Fruit fly (Drosophila melanogaster): Measurements from ENCODE around the gene CG42450.

Gene CG42450

dm6 chrX:18775839-18776538 is 37.1 kb upstream of the CG42450 start (continued):
- TF ChIP-seq tgo (GFP tag; IDR thresholded peaks at IDR 0.05) (no peak), CG7963 (GFP tag; IDR thresholded peaks at IDR 0.05; ENCODE audit: partially characterized antibody) (no peak), lov (optimal IDR thresholded peaks at IDR 0.05) (no peak), lov (GFP tag; IDR thresholded peaks at IDR 0.05) (no peak), CG6765 (GFP tag; optimal IDR thresholded peaks at IDR 0.05) (no peak), Ets65A (GFP tag) (peak; percentile 27), CG10431 (GFP tag; optimal IDR thresholded peaks at IDR 0.05) (peak; percentile 65), CG7786 (GFP tag; optimal IDR thresholded peaks at IDR 0.05) (no peak), gce (GFP tag; IDR thresholded peaks at IDR 0.05) (no peak), so (GFP tag; IDR thresholded peaks at IDR 0.05) (no peak), CG32532 (GFP tag; IDR thresholded peaks at IDR 0.05) (no peak), Hr3 (GFP tag; optimal IDR thresholded peaks at IDR 0.05) (peak; percentile 56), Atf-2 (GFP tag; optimal IDR thresholded peaks at IDR 0.05) (no peak), oc (tag; optimal IDR thresholded peaks at IDR 0.05) (no peak), CG12236 (GFP tag; optimal IDR thresholded peaks at IDR 0.05) (no peak), CG17829 (tag; optimal IDR thresholded peaks at IDR 0.05) (peak; percentile 72), Ravus (GFP tag; IDR thresholded peaks at IDR 0.05) (no peak), h (optimal IDR thresholded peaks at IDR 0.05) (no peak), Bdp1 (GFP tag; optimal IDR thresholded peaks at IDR 0.05) (peak; percentile 15), Spps (tag; optimal IDR thresholded peaks at IDR 0.05) (peak; percentile 52), CG6654 (GFP tag; optimal IDR thresholded peaks at IDR 0.05) (no peak), CG32767 (GFP tag; IDR thresholded peaks at IDR 0.05) (0 out of 2 replicates have a peak, but pooled peaks have one; percentile 19), luna (GFP tag; optimal IDR thresholded peaks at IDR 0.05) (no peak), stwl (tag; optimal IDR thresholded peaks at IDR 0.05) (no peak), chif (GFP tag; optimal IDR thresholded peaks at IDR 0.05) (peak in 1 of 2 experiments; percentile 55), onecut (GFP tag; IDR thresholded peaks at IDR 0.05) (0 out of 2 replicates have a peak, but pooled peaks have one; percentile 23), Poxn (GFP tag; IDR thresholded peaks at IDR 0.05) (no peak), CG17385 (GFP tag; optimal IDR thresholded peaks at IDR 0.05) (peak; percentile 66), az2 (GFP tag; optimal IDR thresholded peaks at IDR 0.05) (peak; percentile 72), CG16813 (GFP tag; IDR thresholded peaks at IDR 0.05; ENCODE audit: partially characterized antibody) (no peak), pzg (GFP tag; optimal IDR thresholded peaks at IDR 0.05) (no peak), CG18619 (GFP tag; optimal IDR thresholded peaks at IDR 0.05) (peak; percentile 56), CG1792 (GFP tag; optimal IDR thresholded peaks at IDR 0.05) (no peak), pita (GFP tag; optimal IDR thresholded peaks at IDR 0.05) (no peak), MBD-R2 (GFP tag; IDR thresholded peaks at IDR 0.05) (no peak), tx (GFP tag; optimal IDR thresholded peaks at IDR 0.05) (no peak), Usf (GFP tag; optimal IDR thresholded peaks at IDR 0.05) (no peak), CG1832 (GFP tag; optimal IDR thresholded peaks at IDR 0.05) (no peak), CG8478 (optimal IDR thresholded peaks at IDR 0.05) (no peak), CG14050 (GFP tag; IDR thresholded peaks at IDR 0.05) (no peak), dmrt11E (tag; optimal IDR thresholded peaks at IDR 0.05) (peak; percentile 89), Aef1 (GFP tag; IDR thresholded peaks at IDR 0.05) (no peak), CG5245 (GFP tag; optimal IDR thresholded peaks at IDR 0.05) (no peak), H2.0 (GFP tag; IDR thresholded peaks at IDR 0.05) (no peak), CG10462 (GFP tag; optimal IDR thresholded peaks at IDR 0.05) (peak; percentile 43), CG1647 (GFP tag; optimal IDR thresholded peaks at IDR 0.05) (no peak), scrt (GFP tag; optimal IDR thresholded peaks at IDR 0.05) (no peak), insv (GFP tag; optimal IDR thresholded peaks at IDR 0.05) (no peak), ERR (GFP tag; optimal IDR thresholded peaks at IDR 0.05) (no peak), ewg (GFP tag; optimal IDR thresholded peaks at IDR 0.05) (peak; percentile 71), sima (GFP tag; optimal IDR thresholded peaks at IDR 0.05) (no peak), CG17186 (GFP tag; optimal IDR thresholded peaks at IDR 0.05) (no peak)
